Fruit fly (Drosophila melanogaster): ENCODE data around the gene CG42450.

Gene CG42450

dm6 chrX:18848338-18849021, 35.4 kb downstream of the CG42450 start, which contains the start of gene shop (continued):
- TF ChIP-seq Tbp (GFP tag; optimal IDR thresholded peaks at IDR 0.05) (no peak), Pdp1 (GFP tag; optimal IDR thresholded peaks at IDR 0.05) (peak in 1 of 2 experiments; percentile 74), CG33557 (GFP tag; optimal IDR thresholded peaks at IDR 0.05) (peak; percentile 68), Trl (optimal IDR thresholded peaks at IDR 0.05) (no peak), Trl (GFP tag; optimal IDR thresholded peaks at IDR 0.05) (peak; percentile 47), gcm (GFP tag; optimal IDR thresholded peaks at IDR 0.05) (peak; percentile 74), CG16813 (GFP tag; IDR thresholded peaks at IDR 0.05; ENCODE audit: partially characterized antibody) (peak; percentile 46; the same call in 2 of the 3 replicates), Bdp1 (GFP tag; optimal IDR thresholded peaks at IDR 0.05) (peak; percentile 62), CG15696 (tag; optimal IDR thresholded peaks at IDR 0.05) (peak; percentile 64), CG13624 (GFP tag; optimal IDR thresholded peaks at IDR 0.05) (peak; percentile 64), CG7745 (tag; optimal IDR thresholded peaks at IDR 0.05) (no peak), NfI (GFP tag; optimal IDR thresholded peaks at IDR 0.05) (peak; percentile 86), CG2120 (GFP tag; optimal IDR thresholded peaks at IDR 0.05) (peak; percentile 91), CG10274 (GFP tag; optimal IDR thresholded peaks at IDR 0.05) (peak; percentile 76), CG30403 (GFP tag; optimal IDR thresholded peaks at IDR 0.05) (peak; percentile 95), CG6791 (GFP tag; IDR thresholded peaks at IDR 0.05; ENCODE audit: partially characterized antibody) (0 out of 3 replicates have a peak, but pooled peaks have one; percentile 55), sim (GFP tag; IDR thresholded peaks at IDR 0.05) (0 out of 2 replicates have a peak, but pooled peaks have one; percentile 25), CG6272 (GFP tag; IDR thresholded peaks at IDR 0.05) (0 out of 2 replicates have a peak, but pooled peaks have one; percentile 42), CG7928 (GFP tag; optimal IDR thresholded peaks at IDR 0.05) (peak; percentile 55), fd102C (GFP tag; optimal IDR thresholded peaks at IDR 0.05) (no peak), crp (GFP tag; optimal IDR thresholded peaks at IDR 0.05) (peak in 1 of 2 experiments; percentile 34), CG1233 (GFP tag; optimal IDR thresholded peaks at IDR 0.05) (peak; percentile 84), CG5180 (GFP tag; optimal IDR thresholded peaks at IDR 0.05) (peak; percentile 77), CG13894 (tag; optimal IDR thresholded peaks at IDR 0.05) (peak; percentile 46), CG13775 (GFP tag; optimal IDR thresholded peaks at IDR 0.05) (peak; percentile 83), crol (GFP tag; IDR thresholded peaks at IDR 0.05) (no peak), eve (GFP tag; optimal IDR thresholded peaks at IDR 0.05) (no peak), CG4282 (GFP tag; optimal IDR thresholded peaks at IDR 0.05) (no peak), croc (GFP tag; conservative IDR thresholded peaks at IDR 0.05) (peak; percentile 50; the same call in 2 of the 3 replicates), dimm (GFP tag; IDR thresholded peaks at IDR 0.05) (0 out of 2 replicates have a peak, but pooled peaks have one; percentile 29), pfk (GFP tag; optimal IDR thresholded peaks at IDR 0.05) (no peak), Ravus (GFP tag; IDR thresholded peaks at IDR 0.05) (peak; percentile 33; the same call in 1 of the 2 replicates), Dad (GFP tag; optimal IDR thresholded peaks at IDR 0.05) (peak; percentile 21), CG8359 (GFP tag; optimal IDR thresholded peaks at IDR 0.05; ENCODE audit: borderline replicate concordance) (peak; percentile 47), Jarid2 (GFP tag; optimal IDR thresholded peaks at IDR 0.05) (peak; percentile 52), Side (GFP tag; optimal IDR thresholded peaks at IDR 0.05) (peak; percentile 45), Gug (GFP tag; IDR thresholded peaks at IDR 0.05) (peak; percentile 76), Hand (GFP tag; optimal IDR thresholded peaks at IDR 0.05) (peak; percentile 83), sob (GFP tag; IDR thresholded peaks at IDR 0.05) (peak; percentile 76), vnd (GFP tag; IDR thresholded peaks at IDR 0.05; ENCODE audit: partially characterized antibody) (peak; percentile 44; the same call in 1 of the 3 replicates), chn (GFP tag; optimal IDR thresholded peaks at IDR 0.05) (peak; percentile 69), twi (tag; optimal IDR thresholded peaks at IDR 0.05) (peak; percentile 76), CG17912 (GFP tag; optimal IDR thresholded peaks at IDR 0.05) (peak; percentile 72), ranshi (GFP tag; IDR thresholded peaks at IDR 0.05) (peak; percentile 54; the same call in 1 of the 2 replicates), yki (optimal IDR thresholded peaks at IDR 0.05) (no peak), sens (GFP tag) (peak; percentile 91), ssp (GFP tag; IDR thresholded peaks at IDR 0.05) (peak; percentile 65), cwo (GFP tag; optimal IDR thresholded peaks at IDR 0.05) (peak; percentile 82), GATAe (GFP tag; conservative IDR thresholded peaks at IDR 0.05) (no peak)
